Worm (Caenorhabditis elegans) whole organism, L2 larva: ENCODE measurements around the gene Y105C5A.1273.
A peak's percentile ranks its signal among the peaks of the same experiment; 100 is the strongest.

Experiments
- C34F6.9 ChIP-seq: fragments of 150-350 bp; optimal IDR thresholded peaks from 2 replicates; lab custom pipeline; 2014; ENCODE audit warnings: missing biosample characterization, missing genetic modification characterization
- R02D3.7 ChIP-seq: fragments of 150-350 bp; optimal IDR thresholded peaks from 2 replicates; lab custom pipeline; 2014; ENCODE audit warnings: missing biosample characterization, missing genetic modification characterization
- crh-2 ChIP-seq: sonication (generic microtip); optimal IDR thresholded peaks from 2 replicates; lab custom pipeline; 2017; ENCODE audit warnings: missing biosample characterization, missing genetic modification characterization
- lin-39 ChIP-seq: fragments of 150-350 bp; optimal IDR thresholded peaks from 2 replicates; lab custom pipeline; 2014; ENCODE audit warnings: missing biosample characterization, missing genetic modification reagents, missing genetic modification characterization
- lsy-2 ChIP-seq, 2 experiments: fragments of 150-350 bp in 1 of 2; sonication (generic microtip) in 1 of 2; optimal IDR thresholded peaks; 2 replicates each; lab custom pipeline; 2014 to 2017; ENCODE audit warnings: missing biosample characterization in 2 of 2, missing genetic modification characterization in 2 of 2
- mdl-1 ChIP-seq, 2 experiments: fragments of 150-350 bp in 1 of 2; sonication (generic microtip) in 1 of 2; optimal IDR thresholded peaks; 2 replicates each; lab custom pipeline; 2017; ENCODE audit warnings: missing biosample characterization in 2 of 2, missing genetic modification characterization in 2 of 2
- nhr-10 ChIP-seq: sonication (generic microtip); optimal IDR thresholded peaks from 2 replicates; lab custom pipeline; 2017; ENCODE audit warnings: missing biosample characterization, missing genetic modification characterization
- nhr-21 ChIP-seq: fragments of 150-350 bp; optimal IDR thresholded peaks from 2 replicates; lab custom pipeline; 2014; ENCODE audit warnings: missing biosample characterization, missing genetic modification characterization

The Y105C5A.1273 gene

DNA sequence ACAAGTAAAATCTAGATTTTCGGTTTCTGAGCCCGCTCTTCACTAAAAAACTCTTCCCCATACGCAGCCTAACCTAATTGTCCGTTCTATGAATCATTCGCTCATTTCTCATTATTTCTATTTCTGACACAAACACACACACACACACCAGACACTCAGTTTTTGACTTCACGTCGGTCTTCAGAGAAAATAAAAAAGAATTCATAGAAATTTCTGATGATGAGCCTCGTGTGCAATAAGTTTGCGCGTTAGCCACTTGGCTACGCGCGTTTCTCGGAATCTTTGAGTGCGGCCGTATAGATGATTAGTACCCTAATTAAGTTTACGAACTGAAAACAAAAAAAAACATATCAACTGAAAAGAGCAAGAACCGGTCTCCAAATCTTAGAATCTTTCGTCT, 23.1 kb downstream of the Y105C5A.1273 start:
- TF ChIP-seq lsy-2 (tag; optimal IDR thresholded peaks at IDR 0.05; lab: Kevin White, UChicago) (peak in 1 of 2 experiments; percentile 38), lin-39 (tag; lab: Kevin White, UChicago) (no peak), nhr-10 (tag; lab: Kevin White, UChicago) (no peak), mdl-1 (tag; optimal IDR thresholded peaks at IDR 0.05; lab: Kevin White, UChicago) (no peak), nhr-21 (peak; percentile 13), C34F6.9 (peak; percentile 27), R02D3.7 (tag; lab: Kevin White, UChicago) (no peak)

DNA sequence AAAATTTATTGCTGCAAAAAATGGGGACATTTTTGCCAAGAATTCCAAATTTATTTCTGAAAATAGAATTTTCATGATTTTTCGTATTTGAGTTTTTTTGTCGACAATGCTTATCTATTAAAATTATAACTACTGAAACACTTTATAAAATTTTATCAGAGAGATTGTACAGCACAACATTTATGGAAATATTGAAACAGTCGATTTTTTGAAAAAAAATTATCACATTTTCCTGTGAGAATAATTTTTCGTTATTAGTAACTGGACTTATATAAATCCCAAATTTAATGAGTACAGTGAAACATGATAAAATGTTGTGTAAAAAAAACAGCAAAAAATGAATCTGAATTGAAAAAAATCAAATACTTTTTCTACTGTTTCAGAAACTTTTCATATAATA, 26.5 kb downstream of the Y105C5A.1273 start:
- TF ChIP-seq lin-39 (tag; lab: Kevin White, UChicago) (no peak), mdl-1 (tag; optimal IDR thresholded peaks at IDR 0.05; lab: Kevin White, UChicago) (no peak), R02D3.7 (tag; lab: Kevin White, UChicago) (no peak)

DNA sequence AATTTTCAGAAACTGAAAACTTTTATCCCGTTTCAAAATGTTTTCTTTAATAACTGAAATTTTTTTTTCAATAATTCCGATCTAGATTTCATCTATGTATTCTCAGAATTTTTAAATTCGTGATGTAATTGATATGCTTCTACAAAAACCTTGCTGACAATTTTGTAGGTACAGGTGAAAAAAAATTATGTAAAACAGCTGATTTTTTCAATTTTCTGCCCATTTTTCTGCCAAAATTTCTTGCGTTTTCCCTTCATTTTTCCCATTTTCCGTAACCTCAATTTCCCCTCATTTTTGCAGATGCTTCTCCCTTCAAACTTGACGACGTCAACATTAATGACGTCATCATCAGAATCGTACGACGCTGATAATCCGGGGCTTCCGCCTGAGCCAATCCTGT, 28.8 kb downstream of the Y105C5A.1273 start, which contains the start of gene daf-38:
daf-38 (plus strand) TSS at position 301 of the 400 bp plus-strand sequence.
- no peak for TF ChIP-seq crh-2
